Fruit fly (Drosophila melanogaster) whole organism, embryonic: ENCODE measurements around the gene CG5892.

ENCODE experiments used
- Bteb2 ChIP-seq: fragments of 200-800 bp; sonication (Bioruptor generic); optimal IDR thresholded peaks from 2 replicates; lab custom pipeline; 2016; ENCODE audit warnings: missing biosample characterization, missing genetic modification characterization
- CG10654 ChIP-seq: fragments of 200-800 bp; sonication (Bioruptor generic); optimal IDR thresholded peaks from 2 replicates; lab custom pipeline; 2016; ENCODE audit warnings: missing biosample characterization, missing genetic modification characterization
- CG10979 ChIP-seq: fragments of 200-800 bp; sonication (Bioruptor generic); optimal IDR thresholded peaks from 2 replicates; lab custom pipeline; 2018; ENCODE audit warnings: missing biosample characterization, mild to moderate bottlenecking, missing genetic modification characterization, moderate library complexity
- CG11093 ChIP-seq: fragments of 200-800 bp; sonication (Bioruptor generic); IDR thresholded peaks from 3 replicates; pipeline ENCODE4 v1.3.6; 2022; ENCODE audit warnings: missing biosample characterization, missing genetic modification characterization
- CG1233 ChIP-seq: fragments of 200-800 bp; sonication (Bioruptor generic); optimal IDR thresholded peaks from 4 replicates; lab custom pipeline; 2018; ENCODE audit warnings: missing biosample characterization, mild to moderate bottlenecking, missing genetic modification characterization
- CG14050 ChIP-seq: fragments of 200-800 bp; sonication (Bioruptor generic); IDR thresholded peaks from 3 replicates; pipeline ENCODE4 v1.3.6; 2022; ENCODE audit warnings: missing biosample characterization, missing genetic modification characterization
- CG15011 ChIP-seq: fragments of 200-800 bp; sonication (Bioruptor generic); optimal IDR thresholded peaks from 3 replicates; lab custom pipeline; 2018; ENCODE audit warnings: missing biosample characterization, mild to moderate bottlenecking, missing genetic modification characterization
- CG17385 ChIP-seq: fragments of 200-800 bp; sonication (Bioruptor generic); optimal IDR thresholded peaks from 3 replicates; lab custom pipeline; 2018; ENCODE audit warnings: missing biosample characterization, mild to moderate bottlenecking, missing genetic modification characterization
- CG1792 ChIP-seq: fragments of 200-800 bp; sonication (Bioruptor generic); optimal IDR thresholded peaks from 2 replicates; lab custom pipeline; 2016; ENCODE audit warnings: missing biosample characterization, missing genetic modification characterization
- CG18262 ChIP-seq: fragments of 200-800 bp; optimal IDR thresholded peaks from 3 replicates; lab custom pipeline; 2019; ENCODE audit warnings: missing biosample characterization, mild to moderate bottlenecking, missing genetic modification characterization, moderate library complexity
- CG18476 ChIP-seq: fragments of 200-800 bp; sonication (Bioruptor generic); optimal IDR thresholded peaks from 2 replicates; lab custom pipeline; 2016; ENCODE audit warnings: missing biosample characterization, mild to moderate bottlenecking, missing genetic modification characterization
- CG2678 ChIP-seq: fragments of 200-800 bp; sonication (Bioruptor generic); optimal IDR thresholded peaks from 3 replicates; lab custom pipeline; 2019; ENCODE audit warnings: missing biosample characterization, mild to moderate bottlenecking, missing genetic modification characterization, moderate library complexity
- CG3065 ChIP-seq: fragments of 200-800 bp; sonication (Bioruptor generic); optimal IDR thresholded peaks from 2 replicates; lab custom pipeline; 2016; ENCODE audit warnings: missing biosample characterization, missing genetic modification characterization
- CG31365 ChIP-seq: fragments of 200-800 bp; sonication (Bioruptor generic); optimal IDR thresholded peaks from 2 replicates; lab custom pipeline; 2018; ENCODE audit warnings: missing biosample characterization, mild to moderate bottlenecking, missing genetic modification characterization
- CG31388 ChIP-seq: fragments of 200-800 bp; sonication (Bioruptor generic); optimal IDR thresholded peaks from 2 replicates; lab custom pipeline; 2016; ENCODE audit warnings: missing biosample characterization, missing genetic modification characterization
- CG4404 ChIP-seq: fragments of 200-800 bp; sonication (Bioruptor generic); IDR thresholded peaks from 2 replicates; pipeline ENCODE4 v1.3.6; 2022; ENCODE audit warnings: missing biosample characterization, missing genetic modification characterization
- CG7357 ChIP-seq: fragments of 200-800 bp; sonication (Bioruptor generic); IDR thresholded peaks from 3 replicates; pipeline ENCODE4 v1.3.6; 2022; ENCODE audit warnings: missing biosample characterization, missing genetic modification characterization
- CG8089 ChIP-seq: fragments of 200-800 bp; sonication (Bioruptor generic); optimal IDR thresholded peaks from 3 replicates; lab custom pipeline; 2016; ENCODE audit warnings: missing biosample characterization, missing genetic modification characterization
- CG8281 ChIP-seq: fragments of 200-800 bp; sonication (Bioruptor generic); optimal IDR thresholded peaks from 2 replicates; lab custom pipeline; 2018; ENCODE audit warnings: missing biosample characterization, mild to moderate bottlenecking, missing genetic modification characterization, moderate library complexity
- CG8478 ChIP-seq: fragments of >200 bp; optimal IDR thresholded peaks from 2 replicates; lab custom pipeline; 2018
- CG8944 ChIP-seq: fragments of 200-800 bp; sonication (Bioruptor generic); optimal IDR thresholded peaks from 3 replicates; lab custom pipeline; 2016; ENCODE audit warnings: missing biosample characterization, missing genetic modification characterization
- CG9727 ChIP-seq: fragments of 200-800 bp; sonication (Bioruptor generic); optimal IDR thresholded peaks from 3 replicates; lab custom pipeline; 2017; ENCODE audit warnings: missing biosample characterization, mild to moderate bottlenecking, missing genetic modification characterization
- CG9797 ChIP-seq: fragments of 200-800 bp; sonication (Bioruptor generic); optimal IDR thresholded peaks from 3 replicates; lab custom pipeline; 2018; ENCODE audit warnings: missing biosample characterization, mild to moderate bottlenecking, missing genetic modification characterization
- Fer1 ChIP-seq: fragments of 200-800 bp; sonication (Bioruptor generic); optimal IDR thresholded peaks from 2 replicates; lab custom pipeline; 2017; ENCODE audit warnings: missing biosample characterization, mild to moderate bottlenecking, missing genetic modification characterization
- HLHmδ ChIP-seq: fragments of 200-800 bp; sonication (Bioruptor generic); optimal IDR thresholded peaks from 2 replicates; lab custom pipeline; 2018; ENCODE audit warnings: missing biosample characterization, mild to moderate bottlenecking, missing genetic modification characterization, moderate library complexity
- Hey ChIP-seq: fragments of 200-800 bp; sonication (Bioruptor generic); optimal IDR thresholded peaks from 3 replicates; lab custom pipeline; 2018; ENCODE audit warnings: missing biosample characterization, mild to moderate bottlenecking, missing genetic modification characterization
- Med ChIP-seq: fragments of 200-800 bp; sonication (Bioruptor generic); peaks from one replicate; lab custom pipeline; 2016; ENCODE audit warnings: missing biosample characterization, missing genetic modification characterization, mild to moderate bottlenecking, inconsistent platforms, moderate library complexity
- Mes4 ChIP-seq: fragments of 200-800 bp; sonication (Bioruptor generic); optimal IDR thresholded peaks from 2 replicates; lab custom pipeline; 2016; ENCODE audit warnings: missing biosample characterization, missing genetic modification characterization
- Ravus ChIP-seq: fragments of 200-800 bp; sonication (Bioruptor generic); IDR thresholded peaks from 2 replicates; pipeline ENCODE4 v1.3.6; 2022; ENCODE audit warnings: missing biosample characterization, missing genetic modification characterization
- Sox102F ChIP-seq: fragments of 200-800 bp; sonication (Bioruptor generic); optimal IDR thresholded peaks from 2 replicates; lab custom pipeline; 2018; ENCODE audit warnings: missing biosample characterization, mild to moderate bottlenecking, missing genetic modification characterization, moderate library complexity
- az2 ChIP-seq: fragments of 200-800 bp; sonication (Bioruptor generic); optimal IDR thresholded peaks from 3 replicates; lab custom pipeline; 2016; ENCODE audit warnings: missing biosample characterization, missing genetic modification characterization
- corto ChIP-seq: fragments of 200-800 bp; sonication (Bioruptor generic); optimal IDR thresholded peaks from 2 replicates; lab custom pipeline; 2016; ENCODE audit warnings: missing biosample characterization, mild to moderate bottlenecking, missing genetic modification characterization, moderate library complexity
- croc ChIP-seq: fragments of 200-800 bp; sonication (Bioruptor generic); conservative IDR thresholded peaks from 3 replicates; pipeline ENCODE4 v1.3.6; 2022; ENCODE audit warnings: missing biosample characterization, missing genetic modification characterization
- da ChIP-seq: fragments of 200-800 bp; sonication (Bioruptor generic); optimal IDR thresholded peaks from 2 replicates; lab custom pipeline; 2016; ENCODE audit warnings: missing biosample characterization, missing genetic modification characterization
- dysf ChIP-seq: fragments of 200-800 bp; sonication (Bioruptor generic); IDR thresholded peaks from 3 replicates; pipeline ENCODE4 v1.3.6; 2022; ENCODE audit warnings: missing biosample characterization, missing genetic modification characterization
- eve ChIP-seq, 2 experiments: fragments of >200 bp; optimal IDR thresholded peaks; 2 replicates each; lab custom pipeline; 2017; ENCODE audit warnings: missing biosample characterization in 2 of 2, missing genetic modification characterization in 2 of 2
- exex ChIP-seq: fragments of 200-800 bp; sonication (Bioruptor generic); optimal IDR thresholded peaks from 4 replicates; lab custom pipeline; 2018; ENCODE audit warnings: missing biosample characterization, mild to moderate bottlenecking, missing genetic modification characterization, moderate library complexity
- fd96Cb ChIP-seq: fragments of 200-800 bp; sonication (Bioruptor generic); optimal IDR thresholded peaks from 2 replicates; lab custom pipeline; 2018; ENCODE audit warnings: missing biosample characterization, mild to moderate bottlenecking, missing genetic modification characterization, moderate library complexity
- fu2 ChIP-seq: fragments of 200-800 bp; sonication (Bioruptor generic); optimal IDR thresholded peaks from 2 replicates; lab custom pipeline; 2016; ENCODE audit warnings: missing biosample characterization, missing genetic modification characterization
- gcm ChIP-seq: fragments of 200-800 bp; sonication (Bioruptor generic); optimal IDR thresholded peaks from 2 replicates; lab custom pipeline; 2019; ENCODE audit warnings: missing biosample characterization, mild to moderate bottlenecking, missing genetic modification characterization, moderate library complexity
- grau ChIP-seq: fragments of 200-800 bp; optimal IDR thresholded peaks from 3 replicates; lab custom pipeline; 2019; ENCODE audit warnings: missing biosample characterization, mild to moderate bottlenecking, missing genetic modification characterization, moderate library complexity
- grn ChIP-seq: fragments of 200-800 bp; sonication (Bioruptor generic); optimal IDR thresholded peaks from 3 replicates; lab custom pipeline; 2017; ENCODE audit warnings: missing biosample characterization, missing genetic modification characterization
- mld ChIP-seq: fragments of 200-800 bp; sonication (Bioruptor generic); IDR thresholded peaks from 3 replicates; pipeline ENCODE4 v1.3.6; 2022; ENCODE audit warnings: missing biosample characterization, missing genetic modification characterization; ENCODE audit not compliant: partially characterized antibody
- nmo ChIP-seq: fragments of 200-800 bp; sonication (Bioruptor generic); optimal IDR thresholded peaks from 2 replicates; lab custom pipeline; 2018; ENCODE audit warnings: missing biosample characterization, mild to moderate bottlenecking, missing genetic modification characterization, moderate library complexity
- pnt ChIP-seq: fragments of 200-800 bp; sonication (Bioruptor generic); optimal IDR thresholded peaks from 3 replicates; lab custom pipeline; 2016; ENCODE audit warnings: missing biosample characterization, missing genetic modification characterization
- prd ChIP-seq, 3 experiments: fragments of >200 bp in 2 of 3; fragments of 200-800 bp in 1 of 3; sonication (Bioruptor generic) in 1 of 3; optimal IDR thresholded peaks in 2 of 3; IDR thresholded peaks in 1 of 3; 2 replicates in 2 of 3; 3 replicates in 1 of 3; pipeline versions ENCODE4 v1.3.6 to Lab custom; 2017 to 2022; ENCODE audit warnings: missing biosample characterization in 1 of 3, missing genetic modification characterization in 1 of 3
- sens ChIP-seq: fragments of 200-800 bp; sonication (Bioruptor generic); peaks from one replicate; lab custom pipeline; 2016; ENCODE audit warnings: missing biosample characterization, missing genetic modification characterization
- sob ChIP-seq: fragments of 200-800 bp; sonication (Bioruptor generic); IDR thresholded peaks from 2 replicates; pipeline ENCODE4 v1.3.6; 2022; ENCODE audit warnings: missing biosample characterization, missing genetic modification characterization
- tio ChIP-seq: fragments of 200-800 bp; sonication (Bioruptor generic); optimal IDR thresholded peaks from 2 replicates; lab custom pipeline; 2017; ENCODE audit warnings: missing biosample characterization, missing genetic modification characterization, inconsistent platforms
- toy ChIP-seq: fragments of 200-800 bp; sonication (Bioruptor generic); IDR thresholded peaks from 2 replicates; pipeline ENCODE4 v1.3.6; 2022; ENCODE audit warnings: missing biosample characterization, missing genetic modification characterization

The CG5892 gene

dm6 chr3R:21271208-21271607 is 28.8 kb downstream of the CG5892 start (continued):
- TF ChIP-seq prd (optimal IDR thresholded peaks at IDR 0.05; lab: Kevin White, UChicago) (no peak), prd (GFP tag; IDR thresholded peaks at IDR 0.05; lab: Robert Waterston, UW) (no peak), CG2678 (tag; lab: Kevin White, UChicago) (peak; percentile 60), CG9797 (GFP tag; lab: Kevin White, UChicago) (no peak), CG17385 (GFP tag; lab: Kevin White, UChicago) (peak; percentile 11), CG18262 (tag; lab: Kevin White, UChicago) (peak; percentile 8), exex (tag; lab: Kevin White, UChicago) (peak; percentile 27), toy (GFP tag; lab: Robert Waterston, UW) (no peak), gcm (GFP tag; lab: Kevin White, UChicago) (no peak), CG8089 (GFP tag; lab: Kevin White, UChicago) (no peak), CG18476 (GFP tag; lab: Kevin White, UChicago) (peak; percentile 1), CG7357 (GFP tag; lab: Robert Waterston, UW) (no peak), CG8478 (lab: Kevin White, UChicago) (no peak)

DNA sequence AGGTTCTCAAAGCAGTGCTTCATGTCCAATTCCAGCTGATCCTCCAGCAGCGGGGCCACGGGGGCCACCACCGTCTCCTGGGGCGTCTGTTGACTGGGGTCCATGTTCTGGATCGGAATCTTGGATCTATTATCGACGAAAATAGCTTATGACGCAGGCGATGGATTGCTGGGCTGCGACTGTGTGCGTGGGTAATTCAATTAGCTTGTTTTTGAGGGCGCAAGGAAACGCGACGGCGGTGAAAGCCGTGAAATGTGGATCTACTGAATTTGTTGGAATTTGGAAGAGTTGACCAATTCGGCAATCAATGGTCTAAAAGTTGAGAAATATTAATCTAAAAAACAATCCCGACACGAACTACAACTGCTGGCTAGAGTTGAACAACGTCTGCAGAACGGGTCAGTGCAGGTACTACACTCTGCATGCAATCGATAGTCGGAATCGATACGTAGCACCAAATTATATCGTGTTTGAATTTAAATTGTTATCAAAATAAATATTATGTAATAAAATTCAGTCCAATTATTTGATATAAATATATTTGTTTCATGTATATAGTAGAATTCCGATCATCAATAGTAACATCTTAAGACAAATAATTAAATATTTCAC is 31.1 kb downstream of the CG5892 start, which contains the start of gene CG3308:
CG3308 (minus strand) TSS at position 391 of the 612 bp plus-strand sequence.
- no peak for TF ChIP-seq Sox102F (GFP tag; lab: Kevin White, UChicago)
- no peak for TF ChIP-seq grau
- no peak for TF ChIP-seq Hey (tag; lab: Kevin White, UChicago)
- TF ChIP-seq Mes4: no peak
- no peak for TF ChIP-seq CG11093 (GFP tag; lab: Robert Waterston, UW)
- TF ChIP-seq az2: peak; percentile 35
- TF ChIP-seq sens: peak; percentile 69
- TF ChIP-seq mld: peak; percentile 76; the same call in 2 of the 3 replicates
- TF ChIP-seq CG14050 (GFP tag; lab: Robert Waterston, UW): 0 out of 3 replicates have a peak, but pooled peaks have one; percentile 10
- TF ChIP-seq CG9727: no peak
- no peak for TF ChIP-seq eve (GFP tag; optimal IDR thresholded peaks at IDR 0.05; lab: Kevin White, UChicago)
- no peak for TF ChIP-seq corto
- TF ChIP-seq da (GFP tag; lab: Kevin White, UChicago): no peak
- no peak for TF ChIP-seq CG8944 (GFP tag; lab: Kevin White, UChicago)
- TF ChIP-seq sob (GFP tag; lab: Robert Waterston, UW): peak; percentile 78
- no peak for TF ChIP-seq dysf
- peak; percentile 88 for TF ChIP-seq Med (GFP tag; lab: Kevin White, UChicago)
- no peak for TF ChIP-seq pnt (GFP tag; lab: Kevin White, UChicago)
- TF ChIP-seq fd96Cb (tag; lab: Kevin White, UChicago): no peak
- TF ChIP-seq CG1233: no peak
- peak; percentile 37 for TF ChIP-seq nmo (GFP tag; lab: Kevin White, UChicago)
- no peak for TF ChIP-seq CG4404 (GFP tag; lab: Robert Waterston, UW)
- TF ChIP-seq Ravus (GFP tag; lab: Robert Waterston, UW): no peak
- no peak for TF ChIP-seq Bteb2 (GFP tag; lab: Kevin White, UChicago)
- no peak for TF ChIP-seq CG1792 (GFP tag; lab: Kevin White, UChicago)
- no peak for TF ChIP-seq CG8281
- no peak for TF ChIP-seq CG31388
- no peak for TF ChIP-seq CG15011
- TF ChIP-seq tio: no peak
- TF ChIP-seq croc (GFP tag; lab: Robert Waterston, UW): no peak
- no peak for TF ChIP-seq CG3065 (GFP tag; lab: Kevin White, UChicago)
- peak; percentile 56 for TF ChIP-seq Fer1 (GFP tag; lab: Kevin White, UChicago)
- TF ChIP-seq HLHmδ (GFP tag; lab: Kevin White, UChicago): no peak
- no peak for TF ChIP-seq CG31365 (tag; lab: Kevin White, UChicago)
- TF ChIP-seq grn (GFP tag; lab: Kevin White, UChicago): no peak
- peak; percentile 39 for TF ChIP-seq CG10654
- TF ChIP-seq CG10979 (tag; lab: Kevin White, UChicago): peak; percentile 45
- no peak for TF ChIP-seq fu2
